Worm (Caenorhabditis elegans) whole organism, L1 larva: ENCODE data around the gene sqv-8.

Experiments used
- C34B4.2 ChIP-seq: sonication (generic microtip); optimal IDR thresholded peaks from 2 replicates; lab custom pipeline; 2017; ENCODE audit warnings: mild to moderate bottlenecking, missing genetic modification characterization, missing compliant biosample characterization
- F16B12.6 ChIP-seq: fragments of 150-350 bp; optimal IDR thresholded peaks from 2 replicates; lab custom pipeline; 2014; ENCODE audit warnings: missing biosample characterization, missing genetic modification characterization
- Y116A8C.19 ChIP-seq: sonication (generic microtip); optimal IDR thresholded peaks from 2 replicates; lab custom pipeline; 2016; ENCODE audit warnings: missing compliant biosample characterization, missing genetic modification characterization, borderline replicate concordance
- ama-1 ChIP-seq: fragments of 150-350 bp; optimal IDR thresholded peaks from 2 replicates; lab custom pipeline; 2014
- ceh-63 ChIP-seq: fragments of 200-800 bp; sonication (Bioruptor generic); optimal IDR thresholded peaks from 2 replicates; lab custom pipeline; 2018; ENCODE audit warnings: mild to moderate bottlenecking, missing genetic modification characterization, missing compliant biosample characterization
- ceh-88 ChIP-seq: fragments of 200-800 bp; sonication (Bioruptor generic); IDR thresholded peaks from 2 replicates; pipeline ENCODE4 v1.3.6; 2022; ENCODE audit warnings: missing genetic modification characterization, missing compliant biosample characterization
- efl-3 ChIP-seq: fragments of 200-800 bp; sonication (Bioruptor generic); optimal IDR thresholded peaks from 2 replicates; lab custom pipeline; 2018; ENCODE audit warnings: mild to moderate bottlenecking, missing genetic modification characterization, missing compliant biosample characterization
- egl-13 ChIP-seq: sonication (generic microtip); optimal IDR thresholded peaks from 2 replicates; lab custom pipeline; 2016; ENCODE audit warnings: missing genotype, missing genetic modification reagents, missing genetic modification characterization, missing compliant biosample characterization
- egl-27 ChIP-seq, 2 experiments: fragments of 150-350 bp in 1 of 2; sonication (generic microtip); optimal IDR thresholded peaks; 3 replicates each; lab custom pipeline; 2017 to 2018; ENCODE audit warnings: missing biosample characterization in 2 of 2, missing genetic modification characterization in 2 of 2, missing genetic modification reagents in 2 of 2
- elt-2 ChIP-seq: sonication (generic microtip); optimal IDR thresholded peaks from 2 replicates; lab custom pipeline; 2016; ENCODE audit warnings: missing genetic modification characterization, mild to moderate bottlenecking, inconsistent platforms, missing compliant biosample characterization, missing genetic modification reagents
- fkh-4 ChIP-seq: sonication (generic microtip); optimal IDR thresholded peaks from 2 replicates; lab custom pipeline; 2016; ENCODE audit warnings: missing compliant biosample characterization, missing genetic modification characterization, borderline replicate concordance
- fkh-8 ChIP-seq: sonication (generic microtip); optimal IDR thresholded peaks from 2 replicates; lab custom pipeline; 2016; ENCODE audit warnings: mild to moderate bottlenecking, missing genetic modification characterization, missing compliant biosample characterization
- irx-1 ChIP-seq: sonication (generic microtip); optimal IDR thresholded peaks from 2 replicates; lab custom pipeline; 2016; ENCODE audit warnings: missing genetic modification characterization, missing compliant biosample characterization
- isw-1 ChIP-seq: fragments of 200-800 bp; sonication (Bioruptor generic); IDR thresholded peaks from 2 replicates; pipeline ENCODE4 v1.3.6; 2022; ENCODE audit warnings: missing genetic modification characterization, missing compliant biosample characterization
- lin-14 ChIP-seq: fragments of 200-800 bp; sonication (Bioruptor generic); optimal IDR thresholded peaks from 2 replicates; lab custom pipeline; 2018; ENCODE audit warnings: mild to moderate bottlenecking, missing genetic modification characterization, moderate library complexity, missing compliant biosample characterization
- lin-35 ChIP-seq, 2 experiments: fragments of 150-350 bp; optimal IDR thresholded peaks; 2 replicates each; lab custom pipeline; 2014; ENCODE audit warnings: missing biosample characterization in 2 of 2, missing genetic modification characterization in 2 of 2, missing genetic modification reagents in 2 of 2
- lin-39 ChIP-seq: fragments of 150-350 bp; optimal IDR thresholded peaks from 2 replicates; lab custom pipeline; 2014; ENCODE audit warnings: missing biosample characterization, missing genetic modification reagents, missing genetic modification characterization
- mep-1 ChIP-seq: fragments of 150-350 bp; optimal IDR thresholded peaks from 2 replicates; lab custom pipeline; 2014; ENCODE audit warnings: missing biosample characterization, missing genetic modification characterization
- nhr-11 ChIP-seq: fragments of 150-350 bp; optimal IDR thresholded peaks from 2 replicates; lab custom pipeline; 2014; ENCODE audit warnings: missing biosample characterization, missing genetic modification characterization
- nhr-12 ChIP-seq: sonication (generic microtip); optimal IDR thresholded peaks from 2 replicates; lab custom pipeline; 2017; ENCODE audit warnings: missing biosample characterization, missing genetic modification characterization
- nhr-20 ChIP-seq: sonication (generic microtip); optimal IDR thresholded peaks from 2 replicates; lab custom pipeline; 2016; ENCODE audit warnings: mild to moderate bottlenecking, missing genetic modification characterization, missing compliant biosample characterization
- nhr-47 ChIP-seq: sonication (generic microtip); optimal IDR thresholded peaks from 2 replicates; lab custom pipeline; 2016; ENCODE audit warnings: mild to moderate bottlenecking, missing genetic modification characterization, moderate library complexity, missing compliant biosample characterization
- nhr-76 ChIP-seq: sonication (generic microtip); optimal IDR thresholded peaks from 2 replicates; lab custom pipeline; 2017; ENCODE audit warnings: missing biosample characterization, missing genetic modification characterization
- nhr-90 ChIP-seq: sonication (generic microtip); optimal IDR thresholded peaks from 2 replicates; lab custom pipeline; 2016; ENCODE audit warnings: mild to moderate bottlenecking, missing genetic modification characterization, missing compliant biosample characterization; ENCODE audit not compliant: poor library complexity
- pag-3 ChIP-seq: sonication (generic microtip); optimal IDR thresholded peaks from 2 replicates; lab custom pipeline; 2017; ENCODE audit warnings: missing genetic modification characterization, mild to moderate bottlenecking, missing compliant biosample characterization, antibody characterized with exemption, borderline replicate concordance; ENCODE audit not compliant: insufficient read depth
- pqm-1 ChIP-seq: sonication (generic microtip); optimal IDR thresholded peaks from 3 replicates; lab custom pipeline; 2017; ENCODE audit warnings: missing biosample characterization, missing genetic modification characterization
- rnt-1 ChIP-seq: sonication (generic microtip); optimal IDR thresholded peaks from 2 replicates; lab custom pipeline; 2016; ENCODE audit warnings: mild to moderate bottlenecking, missing genetic modification characterization, moderate library complexity, missing compliant biosample characterization
- sptf-1 ChIP-seq: fragments of 150-350 bp; optimal IDR thresholded peaks from 2 replicates; lab custom pipeline; 2014; ENCODE audit warnings: missing biosample characterization, missing genetic modification characterization
- tbx-2 ChIP-seq: sonication (generic microtip); optimal IDR thresholded peaks from 2 replicates; lab custom pipeline; 2016; ENCODE audit warnings: missing genetic modification characterization, missing compliant biosample characterization
- tlp-1 ChIP-seq: fragments of 150-350 bp; optimal IDR thresholded peaks from 2 replicates; lab custom pipeline; 2014; ENCODE audit warnings: missing biosample characterization, missing genetic modification characterization
- unc-30 ChIP-seq: sonication (generic microtip); optimal IDR thresholded peaks from 2 replicates; lab custom pipeline; 2017; ENCODE audit warnings: missing biosample characterization, missing genetic modification characterization
- unc-86 ChIP-seq: sonication (generic microtip); optimal IDR thresholded peaks from 2 replicates; lab custom pipeline; 2016; ENCODE audit warnings: missing genetic modification characterization, missing compliant biosample characterization
- unc-98 ChIP-seq: fragments of 200-800 bp; sonication (Bioruptor generic); IDR thresholded peaks from 2 replicates; pipeline ENCODE4 v1.3.6; 2022; ENCODE audit warnings: missing genetic modification characterization, missing compliant biosample characterization
- vab-15 ChIP-seq: sonication (generic microtip); optimal IDR thresholded peaks from 2 replicates; lab custom pipeline; 2017; ENCODE audit warnings: missing genotype, mild to moderate bottlenecking, missing genetic modification characterization, missing compliant biosample characterization
- xbp-1 ChIP-seq: sonication (generic microtip); optimal IDR thresholded peaks from 2 replicates; lab custom pipeline; 2016; ENCODE audit warnings: missing genetic modification characterization, missing compliant biosample characterization

sqv-8 gene

DNA sequence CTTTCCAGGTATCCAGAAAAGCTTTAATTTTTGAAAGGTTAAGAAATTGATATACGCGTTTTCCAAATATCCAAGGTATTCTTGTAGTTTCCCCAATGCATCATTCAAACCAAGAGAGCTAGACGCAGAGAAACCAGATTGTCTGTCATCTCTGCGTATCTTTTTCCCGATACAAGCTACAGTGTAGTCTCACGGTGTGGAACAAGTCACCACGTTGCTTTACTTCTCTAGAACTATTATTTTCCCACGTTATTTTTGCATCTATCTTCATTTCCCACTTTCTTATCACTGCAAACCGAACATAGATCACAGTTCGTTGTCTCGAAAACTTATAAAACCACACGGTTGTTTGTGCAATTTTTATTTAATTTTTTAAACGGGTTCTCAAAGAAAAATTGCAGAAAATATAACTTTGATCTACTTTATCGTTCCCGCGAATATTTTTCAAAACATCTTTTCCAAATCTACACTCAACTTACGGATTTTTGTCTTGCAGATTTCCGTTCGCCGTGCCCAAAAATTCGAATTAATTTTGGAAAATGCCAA lies 9.5 kb downstream of the sqv-8 start, which contains the start of gene gstk-1 (continued):
- TF ChIP-seq ceh-63 (no peak), lin-35 (GFP tag; optimal IDR thresholded peaks at IDR 0.05; lab: Kevin White, UChicago) (peak in 1 of 2 experiments; percentile 70), fkh-8 (tag; lab: Kevin White, UChicago) (no peak), nhr-12 (tag; lab: Kevin White, UChicago) (no peak), C34B4.2 (no peak), nhr-90 (tag; lab: Kevin White, UChicago) (peak; percentile 61), tlp-1 (tag; lab: Kevin White, UChicago) (no peak), unc-86 (tag; lab: Kevin White, UChicago) (no peak), rnt-1 (tag; lab: Kevin White, UChicago) (peak; percentile 23), vab-15 (no peak), nhr-76 (tag; lab: Kevin White, UChicago) (no peak), F16B12.6 (tag; lab: Kevin White, UChicago) (no peak), sptf-1 (tag; lab: Kevin White, UChicago) (no peak), pag-3 (tag; lab: Kevin White, UChicago) (no peak), irx-1 (tag; lab: Kevin White, UChicago) (no peak), isw-1 (GFP tag; lab: Robert Waterston, UW) (no peak), ceh-88 (GFP tag; lab: Robert Waterston, UW) (no peak), xbp-1 (no peak), unc-98 (GFP tag; lab: Robert Waterston, UW) (no peak), nhr-11 (tag; lab: Kevin White, UChicago) (peak; percentile 13), lin-39 (tag; lab: Kevin White, UChicago) (no peak), egl-13 (tag; lab: Kevin White, UChicago) (no peak), unc-30 (tag; lab: Kevin White, UChicago) (no peak), pqm-1 (tag; lab: Kevin White, UChicago) (no peak)

DNA sequence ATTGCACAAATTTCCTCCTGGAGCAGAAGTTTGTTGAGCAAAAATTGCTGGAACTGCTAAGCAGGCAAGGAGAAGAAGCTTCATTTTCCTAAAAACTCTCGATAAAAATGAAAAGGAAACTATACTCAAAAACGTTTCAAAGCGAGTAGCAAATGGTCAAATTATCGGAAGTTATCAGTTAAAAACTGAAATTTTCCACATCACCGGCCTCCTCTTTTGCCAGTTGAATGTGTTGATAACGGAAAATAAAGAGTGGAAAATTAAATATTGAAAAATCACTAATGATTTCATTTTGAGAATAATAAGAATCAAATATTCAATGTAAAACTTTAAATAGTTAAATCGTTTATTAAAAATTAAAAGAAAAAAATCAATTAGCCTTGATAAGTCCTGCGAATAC lies 12.1 kb downstream of the sqv-8 start, which contains the start of gene ZK1320.2:
Gene ZK1320.2, minus strand, starts transcription at position 88 of the 400 bp plus-strand sequence.
- TF ChIP-seq sptf-1 (tag; lab: Kevin White, UChicago) (no peak), elt-2 (peak; percentile 26)

DNA sequence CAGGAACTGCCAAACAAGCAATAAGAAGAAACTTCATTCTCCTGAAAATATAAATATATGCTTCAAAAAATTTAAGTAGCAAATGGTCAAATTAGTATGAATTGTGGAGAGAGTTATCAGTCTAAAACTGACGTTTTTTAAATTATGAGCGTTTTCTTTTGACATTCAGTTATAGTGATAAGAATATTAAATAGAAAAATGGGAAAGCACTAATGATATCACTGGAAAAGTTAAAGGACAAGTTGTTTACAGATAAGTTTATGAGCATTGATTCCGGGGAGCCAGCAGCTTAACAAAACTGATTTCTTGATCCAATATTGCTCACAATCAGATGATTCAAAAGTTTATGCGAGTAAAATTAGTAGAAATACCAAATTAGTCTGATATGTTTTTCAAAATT lies 13.6 kb downstream of the sqv-8 start, which contains the start of gene ZK1320.3:
Gene ZK1320.3, minus strand, starts transcription at position 41 of the 400 bp plus-strand sequence.
- no peak for TF ChIP-seq Y116A8C.19
- TF ChIP-seq efl-3: no peak
- TF ChIP-seq fkh-4 (tag; lab: Kevin White, UChicago): no peak
- no peak for TF ChIP-seq tbx-2 (tag; lab: Kevin White, UChicago)
- no peak for TF ChIP-seq egl-27 (tag; optimal IDR thresholded peaks at IDR 0.05; lab: Kevin White, UChicago)
- TF ChIP-seq lin-14 (GFP tag; lab: Kevin White, UChicago): no peak
- TF ChIP-seq pqm-1 (tag; lab: Kevin White, UChicago): no peak
- no peak for TF ChIP-seq ama-1 (lab: Kevin White, UChicago)
- no peak for TF ChIP-seq nhr-47 (tag; lab: Kevin White, UChicago)
- TF ChIP-seq fkh-8 (tag; lab: Kevin White, UChicago): no peak
- TF ChIP-seq rnt-1 (tag; lab: Kevin White, UChicago): no peak
- TF ChIP-seq nhr-20: no peak

DNA sequence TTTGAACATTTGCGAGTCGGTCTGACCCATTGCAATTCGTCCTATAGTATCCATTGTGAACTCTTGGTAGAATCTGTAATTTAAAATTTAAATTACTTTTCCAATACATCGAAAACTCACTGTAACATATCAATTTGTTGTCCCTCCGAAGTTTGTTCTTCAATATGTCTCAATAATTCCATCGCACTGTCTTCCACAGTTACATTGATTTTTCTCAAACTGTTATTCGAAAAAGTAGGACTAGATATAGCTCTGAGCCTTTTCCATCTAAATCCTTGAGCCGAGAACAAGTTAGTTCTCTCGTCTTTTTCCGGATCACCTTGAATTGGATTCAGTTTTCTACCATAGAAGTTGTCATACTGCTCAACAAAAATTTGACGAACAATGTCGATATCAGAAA lies 15.4 kb downstream of the sqv-8 start:
- no peak for TF ChIP-seq mep-1 (tag; lab: Kevin White, UChicago)
